Fruit fly (Drosophila melanogaster) whole organism: ENCODE measurements around the gene snf.

ENCODE experiments used
- CG8478 ChIP-seq: fragments of >200 bp; optimal IDR thresholded peaks from 2 replicates; lab custom pipeline; 2018; ENCODE audit warnings: inconsistent platforms
- Dll ChIP-seq: fragments of >200 bp; optimal IDR thresholded peaks from 2 replicates; lab custom pipeline; 2017
- EcR ChIP-seq, 2 experiments: fragments of >200 bp; optimal IDR thresholded peaks; 2 replicates each; lab custom pipeline; 2017; ENCODE audit warnings: missing biosample characterization in 2 of 2, missing genetic modification characterization in 2 of 2, missing genetic modification reagents in 2 of 2
- pan ChIP-seq: fragments of >200 bp; optimal IDR thresholded peaks from 2 replicates; lab custom pipeline; 2017
- psq ChIP-seq: fragments of >200 bp; optimal IDR thresholded peaks from 2 replicates; lab custom pipeline; 2017
- usp ChIP-seq: fragments of >200 bp; optimal IDR thresholded peaks from 2 replicates; lab custom pipeline; 2017; ENCODE audit warnings: missing biosample characterization, missing genetic modification characterization, mixed read lengths

dm6 chrX:5286513-5286912 lies 22.5 kb upstream of the snf start:
- TF ChIP-seq pan (lab: Kevin White, UChicago) (no peak), usp (GFP tag; lab: Kevin White, UChicago) (no peak), psq (lab: Kevin White, UChicago) (no peak), CG8478 (lab: Kevin White, UChicago) (no peak), Dll (lab: Kevin White, UChicago) (no peak), EcR (GFP tag; optimal IDR thresholded peaks at IDR 0.05; lab: Kevin White, UChicago) (no peak)
